Worm (Caenorhabditis elegans) whole organism, young adult: ENCODE measurements around the gene C25H3.3.

Source experiments
- T07F8.4 ChIP-seq: sonication (generic microtip); optimal IDR thresholded peaks from 2 replicates; lab custom pipeline; 2016; ENCODE audit warnings: mild to moderate bottlenecking, missing genetic modification characterization, moderate library complexity, missing compliant biosample characterization
- atf-7 ChIP-seq: sonication (generic microtip); optimal IDR thresholded peaks from 2 replicates; lab custom pipeline; 2017; ENCODE audit warnings: mild to moderate bottlenecking, missing genetic modification characterization, missing compliant biosample characterization
- bed-1 ChIP-seq: fragments of 200-800 bp; sonication (Bioruptor generic); IDR thresholded peaks from 2 replicates; pipeline ENCODE4 v1.3.6; 2022; ENCODE audit warnings: missing genetic modification reagents, missing genetic modification characterization, missing compliant biosample characterization
- lin-54 ChIP-seq: fragments of 200-800 bp; sonication (Bioruptor generic); optimal IDR thresholded peaks from 2 replicates; lab custom pipeline; 2018; ENCODE audit warnings: mild to moderate bottlenecking, missing genetic modification characterization, missing compliant biosample characterization
- nhr-120 ChIP-seq: fragments of 200-800 bp; sonication (Bioruptor generic); IDR thresholded peaks from 2 replicates; pipeline ENCODE4 v1.3.6; 2022; ENCODE audit warnings: missing genetic modification characterization, missing compliant biosample characterization
- nhr-80 ChIP-seq: sonication (generic microtip); optimal IDR thresholded peaks from 2 replicates; lab custom pipeline; 2016; ENCODE audit warnings: missing genetic modification characterization, missing compliant biosample characterization
- ztf-3 ChIP-seq: fragments of 200-800 bp; sonication (Bioruptor generic); optimal IDR thresholded peaks from 2 replicates; lab custom pipeline; 2018; ENCODE audit warnings: mild to moderate bottlenecking, missing genetic modification characterization, missing compliant biosample characterization

DNA sequence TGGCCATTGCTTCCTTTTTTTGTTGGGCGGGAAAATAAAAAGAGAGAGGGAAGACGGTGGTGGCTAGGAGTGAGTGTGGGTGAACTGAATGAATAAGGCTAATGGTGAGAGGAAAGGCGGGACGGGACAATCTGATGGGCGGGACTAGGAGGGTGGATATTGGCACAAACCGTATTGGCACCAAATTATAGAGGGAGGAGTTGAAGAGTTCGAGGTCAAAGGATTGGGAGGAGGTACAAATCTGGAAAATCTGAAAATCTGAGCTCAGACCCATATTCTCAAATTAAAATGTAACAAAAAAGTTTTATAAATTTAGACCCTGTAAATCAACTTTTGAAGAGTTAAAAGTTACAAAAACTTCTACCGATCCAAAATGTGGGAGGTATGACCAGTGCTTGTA, 44.8 kb downstream of the C25H3.3 start, which contains the start of gene hlh-14:
- TF ChIP-seq T07F8.4 (tag; lab: Kevin White, UChicago) (no peak), atf-7 (tag; lab: Kevin White, UChicago) (no peak), nhr-80 (tag; lab: Kevin White, UChicago) (no peak), ztf-3 (GFP tag; lab: Kevin White, UChicago) (no peak), nhr-120 (GFP tag; lab: Robert Waterston, UW) (no peak), bed-1 (GFP tag; lab: Robert Waterston, UW) (no peak), lin-54 (GFP tag; lab: Kevin White, UChicago) (no peak)
